Fruit fly (Drosophila melanogaster): ENCODE measurements around the gene CG14053.

CG14053 gene

DNA sequence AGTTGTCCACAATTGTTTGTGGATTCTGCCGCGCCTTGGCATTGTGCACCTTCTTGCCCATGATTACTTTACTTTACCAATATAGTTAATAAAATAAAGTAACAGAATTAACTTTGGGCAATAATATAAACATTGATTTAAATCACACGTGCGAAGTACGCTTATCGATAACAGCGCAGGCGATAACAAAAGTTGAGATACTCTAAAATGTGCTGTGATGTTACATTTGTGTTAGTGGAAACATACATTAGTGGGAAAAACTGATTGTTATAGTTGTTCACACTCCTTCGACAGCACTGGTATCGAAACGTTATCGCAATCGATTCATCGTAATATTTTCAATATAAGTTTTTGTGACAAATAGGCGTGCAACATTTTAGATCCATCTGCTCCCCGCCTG lies 48.1 kb upstream of the CG14053 start, which contains the start of gene kz (continued):
- no peak for TF ChIP-seq CG14014 (GFP tag; IDR thresholded peaks at IDR 0.05)
- peak; percentile 77 for TF ChIP-seq Doc3 (GFP tag; IDR thresholded peaks at IDR 0.05; ENCODE audit: partially characterized antibody)
- peak; percentile 51 for TF ChIP-seq CG9437 (GFP tag; optimal IDR thresholded peaks at IDR 0.05)
- no peak for TF ChIP-seq slbo (GFP tag; IDR thresholded peaks at IDR 0.05)
- no peak for TF ChIP-seq CG2678 (tag; optimal IDR thresholded peaks at IDR 0.05)
- peak; percentile 100 for TF ChIP-seq CG7357 (GFP tag; IDR thresholded peaks at IDR 0.05)
- peak; percentile 97 for TF ChIP-seq Dref (GFP tag; IDR thresholded peaks at IDR 0.05)
- TF ChIP-seq CG7786 (GFP tag; optimal IDR thresholded peaks at IDR 0.05), result no peak
- no peak for TF ChIP-seq peb (GFP tag; IDR thresholded peaks at IDR 0.05)
- TF ChIP-seq pum (GFP tag; optimal IDR thresholded peaks at IDR 0.05), result no peak
- no peak for TF ChIP-seq sr (GFP tag; IDR thresholded peaks at IDR 0.05)
- no peak for TF ChIP-seq CG10979 (tag; optimal IDR thresholded peaks at IDR 0.05)
- no peak for TF ChIP-seq Ssrp (tag; optimal IDR thresholded peaks at IDR 0.05)
- TF ChIP-seq Camta (GFP tag; optimal IDR thresholded peaks at IDR 0.05), result no peak
- TF ChIP-seq jumu (GFP tag; optimal IDR thresholded peaks at IDR 0.05), result no peak
- peak; percentile 93 for TF ChIP-seq CG16813 (GFP tag; IDR thresholded peaks at IDR 0.05; ENCODE audit: partially characterized antibody)
- peak; percentile 97 for TF ChIP-seq chinmo (GFP tag; IDR thresholded peaks at IDR 0.05; ENCODE audit: partially characterized antibody)
- TF ChIP-seq Sin3A (optimal IDR thresholded peaks at IDR 0.05), result no peak
- no peak for TF ChIP-seq Rfx (GFP tag; IDR thresholded peaks at IDR 0.05)
- TF ChIP-seq bcd (GFP tag; optimal IDR thresholded peaks at IDR 0.05), result no peak
- TF ChIP-seq gfzf (GFP tag; optimal IDR thresholded peaks at IDR 0.05), result peak; percentile 50
- no peak for TF ChIP-seq fd3F (GFP tag; optimal IDR thresholded peaks at IDR 0.05)
- no peak for TF ChIP-seq CG3281 (GFP tag; optimal IDR thresholded peaks at IDR 0.05)
- no peak for TF ChIP-seq gem (tag; optimal IDR thresholded peaks at IDR 0.05)
- TF ChIP-seq hbn (GFP tag; IDR thresholded peaks at IDR 0.05; ENCODE audit: partially characterized antibody), result peak; percentile 61
- no peak for TF ChIP-seq CG15269 (tag; optimal IDR thresholded peaks at IDR 0.05)
- no peak for TF ChIP-seq sug (tag; optimal IDR thresholded peaks at IDR 0.05)
- no peak for TF ChIP-seq CG17568 (GFP tag; optimal IDR thresholded peaks at IDR 0.05)
- peak; percentile 100 for TF ChIP-seq nerfin-2 (GFP tag; IDR thresholded peaks at IDR 0.05; ENCODE audit: partially characterized antibody)
- no peak for TF ChIP-seq HHEX (GFP tag; optimal IDR thresholded peaks at IDR 0.05)
- TF ChIP-seq CG3838 (GFP tag; optimal IDR thresholded peaks at IDR 0.05), result no peak
- TF ChIP-seq ham (GFP tag; IDR thresholded peaks at IDR 0.05), result no peak
- no peak for TF ChIP-seq HLH54F (GFP tag; optimal IDR thresholded peaks at IDR 0.05)
- TF ChIP-seq repo (GFP tag; optimal IDR thresholded peaks at IDR 0.05), result no peak
- TF ChIP-seq jigr1 (GFP tag; IDR thresholded peaks at IDR 0.05), result no peak
- TF ChIP-seq Mes4 (GFP tag; optimal IDR thresholded peaks at IDR 0.05), result no peak
- no peak for TF ChIP-seq chm (GFP tag; IDR thresholded peaks at IDR 0.05)
- no peak for TF ChIP-seq sens-2 (GFP tag; IDR thresholded peaks at IDR 0.05)
- TF ChIP-seq trem (tag; optimal IDR thresholded peaks at IDR 0.05), result no peak
- TF ChIP-seq org-1 (GFP tag; optimal IDR thresholded peaks at IDR 0.05), result no peak
- TF ChIP-seq ato (GFP tag; IDR thresholded peaks at IDR 0.05; ENCODE audit: partially characterized antibody), result peak; percentile 97
- TF ChIP-seq CG30431 (GFP tag; optimal IDR thresholded peaks at IDR 0.05), result no peak
- no peak for TF ChIP-seq yki (optimal IDR thresholded peaks at IDR 0.05)
- no peak for TF ChIP-seq danr (GFP tag; IDR thresholded peaks at IDR 0.05)
- TF ChIP-seq jing (GFP tag; optimal IDR thresholded peaks at IDR 0.05), result no peak
- TF ChIP-seq CG6791 (GFP tag; IDR thresholded peaks at IDR 0.05; ENCODE audit: partially characterized antibody), result peak; percentile 98
- TF ChIP-seq bbx (GFP tag; IDR thresholded peaks at IDR 0.05; ENCODE audit: partially characterized antibody), result peak; percentile 94
- TF ChIP-seq gcm (GFP tag; optimal IDR thresholded peaks at IDR 0.05), result no peak
- TF ChIP-seq TFAM (GFP tag; optimal IDR thresholded peaks at IDR 0.05), result no peak
- TF ChIP-seq CG7745 (tag; optimal IDR thresholded peaks at IDR 0.05), result no peak
- TF ChIP-seq Hr78 (GFP tag; optimal IDR thresholded peaks at IDR 0.05), result no peak
- TF ChIP-seq Dip3 (GFP tag; optimal IDR thresholded peaks at IDR 0.05), result no peak
